Worm (Caenorhabditis elegans): Measurements from ENCODE around the gene edg-1.

edg-1 gene

ce11 chrIV:11288965-11289364 lies 31.6 kb upstream of the edg-1 start:
- no peak for TF ChIP-seq ama-1 (optimal IDR thresholded peaks at IDR 0.05)
- TF ChIP-seq ceh-36 (tag; optimal IDR thresholded peaks at IDR 0.05) = no peak

- TF ChIP-seq B0310.2 (tag; optimal IDR thresholded peaks at IDR 0.05) (no peak), aly-1 (tag; optimal IDR thresholded peaks at IDR 0.05) (no peak), tra-4 (tag; optimal IDR thresholded peaks at IDR 0.05) (no peak), pes-1 (GFP tag; IDR thresholded peaks at IDR 0.05) (no peak)
These were observed 23.8 kb upstream of the edg-1 start, which contains the start of gene mttu-1 for ce11 chrIV:11296787-11297186. Gene mttu-1, minus strand, starts transcription at chrIV:11296887.

ce11 chrIV:11298154-11299086 lies 22.2 kb upstream of the edg-1 start, which contains the start of the genes B0035.15 and dnj-1:
Gene B0035.15, minus strand, starts transcription at chrIV:11298252.
Gene dnj-1, plus strand, starts transcription at chrIV:11299036.
- TF ChIP-seq flt-1 (GFP tag; IDR thresholded peaks at IDR 0.05) (no peak), ama-1 (optimal IDR thresholded peaks at IDR 0.05) (no peak), ceh-13 (GFP tag; optimal IDR thresholded peaks at IDR 0.05) (no peak), hmg-4 (GFP tag; optimal IDR thresholded peaks at IDR 0.05) (no peak), pes-1 (GFP tag; IDR thresholded peaks at IDR 0.05) (no peak), tbx-37 (GFP tag; conservative IDR thresholded peaks at IDR 0.05) (no peak), F13C5.2 (tag; optimal IDR thresholded peaks at IDR 0.05) (no peak), scrt-1 (GFP tag; IDR thresholded peaks at IDR 0.05) (no peak), hmbx-1 (tag; optimal IDR thresholded peaks at IDR 0.05) (no peak), B0310.2 (tag; optimal IDR thresholded peaks at IDR 0.05) (no peak), tra-4 (tag; optimal IDR thresholded peaks at IDR 0.05) (no peak), ceh-36 (tag; optimal IDR thresholded peaks at IDR 0.05) (no peak), ets-7 (tag; optimal IDR thresholded peaks at IDR 0.05) (no peak)

ce11 chrIV:11304970-11305369 lies 15.6 kb upstream of the edg-1 start:
- TF ChIP-seq tbx-11 (GFP tag; IDR thresholded peaks at IDR 0.05) (no peak), F13C5.2 (tag; optimal IDR thresholded peaks at IDR 0.05) (no peak), hmbx-1 (tag; optimal IDR thresholded peaks at IDR 0.05) (no peak), tra-4 (tag; optimal IDR thresholded peaks at IDR 0.05) (no peak), sea-1 (GFP tag; conservative IDR thresholded peaks at IDR 0.05) (no peak), scrt-1 (GFP tag; IDR thresholded peaks at IDR 0.05) (no peak)

- no peak for TF ChIP-seq ets-7 (tag; optimal IDR thresholded peaks at IDR 0.05)
- no peak for TF ChIP-seq aly-1 (tag; optimal IDR thresholded peaks at IDR 0.05)
- TF ChIP-seq hmbx-1 (tag; optimal IDR thresholded peaks at IDR 0.05) = no peak
- TF ChIP-seq pes-1 (GFP tag; IDR thresholded peaks at IDR 0.05) = no peak
- no peak for TF ChIP-seq sea-1 (GFP tag; conservative IDR thresholded peaks at IDR 0.05)
- TF ChIP-seq tbx-11 (GFP tag; IDR thresholded peaks at IDR 0.05) = no peak
- TF ChIP-seq hnd-1 (tag; optimal IDR thresholded peaks at IDR 0.05) = no peak
- no peak for TF ChIP-seq tra-4 (tag; optimal IDR thresholded peaks at IDR 0.05)
- no peak for TF ChIP-seq F13C5.2 (tag; optimal IDR thresholded peaks at IDR 0.05)
- TF ChIP-seq ama-1 (optimal IDR thresholded peaks at IDR 0.05) = no peak
- TF ChIP-seq ceh-36 (tag; optimal IDR thresholded peaks at IDR 0.05) = no peak
- TF ChIP-seq tbx-37 (GFP tag; conservative IDR thresholded peaks at IDR 0.05) = no peak
- no peak for TF ChIP-seq ceh-13 (GFP tag; optimal IDR thresholded peaks at IDR 0.05)
- no peak for TF ChIP-seq B0310.2 (tag; optimal IDR thresholded peaks at IDR 0.05)
- TF ChIP-seq scrt-1 (GFP tag; IDR thresholded peaks at IDR 0.05) = no peak
- TF ChIP-seq hmg-4 (GFP tag; optimal IDR thresholded peaks at IDR 0.05) = no peak
- no peak for TF ChIP-seq flt-1 (GFP tag; IDR thresholded peaks at IDR 0.05)
These were observed 14.1 kb upstream of the edg-1 start, which contains the start of gene B0035.13 for ce11 chrIV:11306548-11306947. Gene B0035.13, minus strand, starts transcription at chrIV:11306720.

ce11 chrIV:11307770-11308169 lies 12.8 kb upstream of the edg-1 start:
- TF ChIP-seq hmbx-1 (tag; optimal IDR thresholded peaks at IDR 0.05) = no peak
- TF ChIP-seq sea-1 (GFP tag; conservative IDR thresholded peaks at IDR 0.05) = no peak
- TF ChIP-seq aly-1 (tag; optimal IDR thresholded peaks at IDR 0.05) = no peak
- no peak for TF ChIP-seq ets-7 (tag; optimal IDR thresholded peaks at IDR 0.05)
- no peak for TF ChIP-seq ceh-36 (tag; optimal IDR thresholded peaks at IDR 0.05)
- no peak for TF ChIP-seq ama-1 (optimal IDR thresholded peaks at IDR 0.05)
- no peak for TF ChIP-seq tra-4 (tag; optimal IDR thresholded peaks at IDR 0.05)
- no peak for TF ChIP-seq B0310.2 (tag; optimal IDR thresholded peaks at IDR 0.05)
- TF ChIP-seq F13C5.2 (tag; optimal IDR thresholded peaks at IDR 0.05) = no peak
- no peak for TF ChIP-seq hmg-4 (GFP tag; optimal IDR thresholded peaks at IDR 0.05)
- TF ChIP-seq scrt-1 (GFP tag; IDR thresholded peaks at IDR 0.05) = no peak
- no peak for TF ChIP-seq tbx-11 (GFP tag; IDR thresholded peaks at IDR 0.05)
- no peak for TF ChIP-seq tbx-37 (GFP tag; conservative IDR thresholded peaks at IDR 0.05)
- no peak for TF ChIP-seq pes-1 (GFP tag; IDR thresholded peaks at IDR 0.05)

ce11 chrIV:11310624-11311023 lies 10.0 kb upstream of the edg-1 start, which contains the start of gene znf-207:
Gene znf-207, plus strand, starts transcription at chrIV:11310972.
- no peak for TF ChIP-seq scrt-1 (GFP tag; IDR thresholded peaks at IDR 0.05)
- no peak for TF ChIP-seq B0310.2 (tag; optimal IDR thresholded peaks at IDR 0.05)
- TF ChIP-seq F13C5.2 (tag; optimal IDR thresholded peaks at IDR 0.05) = peak; percentile 75
- peak; percentile 20 for TF ChIP-seq hnd-1 (tag; optimal IDR thresholded peaks at IDR 0.05)
- no peak for TF ChIP-seq ceh-36 (tag; optimal IDR thresholded peaks at IDR 0.05)
- TF ChIP-seq flt-1 (GFP tag; IDR thresholded peaks at IDR 0.05) = peak; percentile 61; the same call in 1 of the 2 replicates
- TF ChIP-seq sea-1 (GFP tag; conservative IDR thresholded peaks at IDR 0.05) = 0 out of 2 replicates have a peak, but pooled peaks have one; percentile 51
- TF ChIP-seq tbx-37 (GFP tag; conservative IDR thresholded peaks at IDR 0.05) = 0 out of 2 replicates have a peak, but pooled peaks have one; percentile 37
- no peak for TF ChIP-seq ama-1 (optimal IDR thresholded peaks at IDR 0.05)
- peak; percentile 9 for TF ChIP-seq hmbx-1 (tag; optimal IDR thresholded peaks at IDR 0.05)
- TF ChIP-seq tbx-11 (GFP tag; IDR thresholded peaks at IDR 0.05) = 0 out of 2 replicates have a peak, but pooled peaks have one; percentile 26
- no peak for TF ChIP-seq hmg-4 (GFP tag; optimal IDR thresholded peaks at IDR 0.05)
- TF ChIP-seq tra-4 (tag; optimal IDR thresholded peaks at IDR 0.05) = no peak
- TF ChIP-seq aly-1 (tag; optimal IDR thresholded peaks at IDR 0.05) = peak; percentile 57
- peak; percentile 24 for TF ChIP-seq ceh-13 (GFP tag; optimal IDR thresholded peaks at IDR 0.05)
- TF ChIP-seq pes-1 (GFP tag; IDR thresholded peaks at IDR 0.05) = peak; percentile 73
- TF ChIP-seq ets-7 (tag; optimal IDR thresholded peaks at IDR 0.05) = no peak
